Worm (Caenorhabditis elegans): ENCODE results near the gene F29A7.8.

Gene F29A7.8

ce11 chrII:2730647-2731046 lies 27.2 kb downstream of the F29A7.8 start (continued):
- TF ChIP-seq nhr-77 (tag; optimal IDR thresholded peaks at IDR 0.05) (no peak), nhr-42 (GFP tag; IDR thresholded peaks at IDR 0.05) (no peak), dmd-9 (GFP tag; IDR thresholded peaks at IDR 0.05) (no peak), nhr-10 (tag; optimal IDR thresholded peaks at IDR 0.05) (no peak), lin-15B (tag; optimal IDR thresholded peaks at IDR 0.05) (no peak)

- TF ChIP-seq tra-1 (GFP tag; IDR thresholded peaks at IDR 0.05) (0 out of 2 replicates have a peak, but pooled peaks have one; percentile 37), dmd-9 (GFP tag; IDR thresholded peaks at IDR 0.05) (no peak), daf-8 (GFP tag; IDR thresholded peaks at IDR 0.05) (no peak), egl-27 (tag; optimal IDR thresholded peaks at IDR 0.05) (no peak), ceh-62 (tag; optimal IDR thresholded peaks at IDR 0.05) (no peak), F49E8.2 (tag; optimal IDR thresholded peaks at IDR 0.05; ENCODE audit: borderline replicate concordance) (no peak)
These were observed 31.1 kb downstream of the F29A7.8 start for ce11 chrII:2726774-2727173.

ce11 chrII:2725561-2725960 lies 32.3 kb downstream of the F29A7.8 start, which contains the start of the genes T05A8.11 and nep-2:
TSS of gene T05A8.11 (minus strand) at chrII:2725661.
TSS of gene nep-2 (minus strand) at chrII:2725752.
- TF ChIP-seq set-16 (GFP tag; IDR thresholded peaks at IDR 0.05) (0 out of 2 replicates have a peak, but pooled peaks have one; percentile 2), daf-8 (GFP tag; IDR thresholded peaks at IDR 0.05) (no peak)

ce11 chrII:2721992-2722391 lies 35.9 kb downstream of the F29A7.8 start:
- no peak for TF ChIP-seq nhr-48 (tag; optimal IDR thresholded peaks at IDR 0.05)
- no peak for TF ChIP-seq nhr-111 (GFP tag; optimal IDR thresholded peaks at IDR 0.05)
- TF ChIP-seq php-3 (GFP tag; IDR thresholded peaks at IDR 0.05), result no peak
- TF ChIP-seq lir-3 (tag; optimal IDR thresholded peaks at IDR 0.05), result no peak
- no peak for TF ChIP-seq ZK337.2 (GFP tag; IDR thresholded peaks at IDR 0.05)
- TF ChIP-seq nhr-25 (tag; optimal IDR thresholded peaks at IDR 0.05; ENCODE audit: borderline replicate concordance, insufficient read depth), result no peak
- TF ChIP-seq dve-1 (tag; optimal IDR thresholded peaks at IDR 0.05; ENCODE audit: insufficient read depth), result no peak
- no peak for TF ChIP-seq unc-39 (tag; optimal IDR thresholded peaks at IDR 0.05)
- no peak for TF ChIP-seq Y75B8A.6 (GFP tag; IDR thresholded peaks at IDR 0.05)
- TF ChIP-seq dmd-6 (GFP tag; IDR thresholded peaks at IDR 0.05), result no peak
- TF ChIP-seq daf-12 (tag; optimal IDR thresholded peaks at IDR 0.05), result no peak
- TF ChIP-seq mxl-3 (GFP tag; optimal IDR thresholded peaks at IDR 0.05), result no peak
- TF ChIP-seq F10B5.3 (tag; optimal IDR thresholded peaks at IDR 0.05), result no peak

ce11 chrII:2719212-2719611 lies 38.6 kb downstream of the F29A7.8 start:
- TF ChIP-seq snpc-1.2 (GFP tag; IDR thresholded peaks at IDR 0.05) (0 out of 2 replicates have a peak, but pooled peaks have one; percentile 22), nhr-76 (tag; optimal IDR thresholded peaks at IDR 0.05) (no peak), arid-1 (GFP tag; conservative IDR thresholded peaks at IDR 0.05) (no peak), set-16 (GFP tag; IDR thresholded peaks at IDR 0.05) (peak; percentile 87), lsy-2 (tag; optimal IDR thresholded peaks at IDR 0.05) (no peak), zfp-3 (GFP tag; conservative IDR thresholded peaks at IDR 0.05) (no peak), F44E2.7 (GFP tag; IDR thresholded peaks at IDR 0.05) (no peak), snpc-4 (tag; optimal IDR thresholded peaks at IDR 0.05) (no peak), madf-5 (GFP tag; IDR thresholded peaks at IDR 0.05) (no peak), nhr-10 (tag; optimal IDR thresholded peaks at IDR 0.05) (no peak), nhr-11 (tag; optimal IDR thresholded peaks at IDR 0.05) (no peak), dve-1 (tag; optimal IDR thresholded peaks at IDR 0.05; ENCODE audit: insufficient read depth) (no peak), spr-1 (tag; optimal IDR thresholded peaks at IDR 0.05) (no peak), dmd-8 (GFP tag; IDR thresholded peaks at IDR 0.05) (no peak), unc-62 (GFP tag; optimal IDR thresholded peaks at IDR 0.05 in 1 of 2) (peak in 1 of 2 experiments; percentile 28), unc-62 (tag; optimal IDR thresholded peaks at IDR 0.05) (no peak), nhr-6 (tag; optimal IDR thresholded peaks at IDR 0.05) (no peak), lin-13 (GFP tag; optimal IDR thresholded peaks at IDR 0.05) (no peak)
